Worm (Caenorhabditis elegans) whole organism, L4/young adult: Measurements from ENCODE around the gene F02C12.2.

Experiments used
- W03F9.2 ChIP-seq: fragments of 150-350 bp; optimal IDR thresholded peaks from 2 replicates; lab custom pipeline; 2014; ENCODE audit warnings: missing biosample characterization, missing genetic modification characterization
- dao-5 ChIP-seq: sonication (generic microtip); optimal IDR thresholded peaks from 2 replicates; lab custom pipeline; 2016; ENCODE audit warnings: missing genotype, missing genetic modification characterization, moderate library complexity, missing compliant biosample characterization

ce11 chrX:13354672-13355407, 44.3 kb downstream of the F02C12.2 start:
- TF ChIP-seq dao-5 (tag; lab: Kevin White, UChicago) (no peak), W03F9.2 (tag; lab: Kevin White, UChicago) (no peak)
